Worm (Caenorhabditis elegans) whole organism, mixed stage, embryonic: ENCODE measurements around the gene rde-12.

Experiments
- ceh-39 ChIP-seq: fragments of 150-350 bp; optimal IDR thresholded peaks from 2 replicates; lab custom pipeline; 2014; ENCODE audit warnings: missing biosample characterization, missing genetic modification characterization
- ceh-43 ChIP-seq: fragments of 200-800 bp; sonication (Bioruptor generic); optimal IDR thresholded peaks from 2 replicates; lab custom pipeline; 2018; ENCODE audit warnings: mild to moderate bottlenecking, missing genetic modification characterization, moderate library complexity, missing compliant biosample characterization
- elt-1 ChIP-seq: sonication (generic microtip); optimal IDR thresholded peaks from 2 replicates; lab custom pipeline; 2017; ENCODE audit warnings: missing genetic modification characterization, mild to moderate bottlenecking, missing compliant biosample characterization, antibody characterized with exemption, moderate library complexity, borderline replicate concordance; ENCODE audit not compliant: insufficient read depth
- lin-13 ChIP-seq: fragments of 150-350 bp; optimal IDR thresholded peaks from 2 replicates; lab custom pipeline; 2014; ENCODE audit warnings: missing biosample characterization, missing genetic modification characterization
- nhr-12 ChIP-seq: fragments of 150-350 bp; optimal IDR thresholded peaks from 2 replicates; lab custom pipeline; 2014; ENCODE audit warnings: missing biosample characterization, missing genetic modification characterization
- nhr-237 ChIP-seq: fragments of 150-350 bp; optimal IDR thresholded peaks from 2 replicates; lab custom pipeline; 2014; ENCODE audit warnings: missing biosample characterization, missing genetic modification characterization
- nhr-76 ChIP-seq: sonication (generic microtip); optimal IDR thresholded peaks from 2 replicates; lab custom pipeline; 2017; ENCODE audit warnings: missing biosample characterization, missing genetic modification characterization
- pha-4 ChIP-seq: fragments of 150-350 bp; optimal IDR thresholded peaks from 2 replicates; lab custom pipeline; 2018; ENCODE audit warnings: missing biosample characterization, missing genetic modification reagents, missing genetic modification characterization
- snpc-4 ChIP-seq: fragments of 150-350 bp; optimal IDR thresholded peaks from 2 replicates; lab custom pipeline; 2014; ENCODE audit warnings: missing biosample characterization, missing genetic modification characterization
- unc-62 ChIP-seq: fragments of 150-350 bp; optimal IDR thresholded peaks from 2 replicates; lab custom pipeline; 2014; ENCODE audit warnings: missing biosample characterization, missing genetic modification reagents, missing genetic modification characterization

ce11 chrV:13652322-13652721 is 12.9 kb upstream of the rde-12 start:
- TF ChIP-seq ceh-43 (GFP tag; lab: Kevin White, UChicago) (no peak), nhr-76 (tag; lab: Kevin White, UChicago) (no peak), lin-13 (tag; lab: Kevin White, UChicago) (no peak), elt-1 (tag; lab: Kevin White, UChicago) (no peak), unc-62 (GFP tag; lab: Kevin White, UChicago) (no peak), nhr-12 (no peak), nhr-237 (tag; lab: Kevin White, UChicago) (no peak), pha-4 (tag; lab: Kevin White, UChicago) (no peak), ceh-39 (tag; lab: Kevin White, UChicago) (no peak), snpc-4 (tag; lab: Kevin White, UChicago) (no peak)
